Worm (Caenorhabditis elegans) whole organism, L3 larva: ENCODE measurements around the gene mfsd-11.

Experiments
- egl-5 ChIP-seq: fragments of 150-350 bp; optimal IDR thresholded peaks from 2 replicates; lab custom pipeline; 2017; ENCODE audit warnings: missing biosample characterization, missing genetic modification reagents, missing genetic modification characterization, inconsistent platforms
- fkh-10 ChIP-seq: sonication (generic microtip); optimal IDR thresholded peaks from 2 replicates; lab custom pipeline; 2017; ENCODE audit warnings: missing biosample characterization, missing genetic modification reagents, missing genetic modification characterization
- nhr-12 ChIP-seq: fragments of 150-350 bp; optimal IDR thresholded peaks from 2 replicates; lab custom pipeline; 2014; ENCODE audit warnings: missing biosample characterization, missing genetic modification characterization
- nhr-23 ChIP-seq: fragments of 150-350 bp; optimal IDR thresholded peaks from 2 replicates; lab custom pipeline; 2014; ENCODE audit warnings: missing biosample characterization, missing genetic modification reagents, missing genetic modification characterization
- nhr-25 ChIP-seq: sonication (generic microtip); optimal IDR thresholded peaks from 2 replicates; lab custom pipeline; 2017; ENCODE audit warnings: missing biosample characterization, missing genetic modification characterization
- pha-4 ChIP-seq: fragments of 150-350 bp; optimal IDR thresholded peaks from 2 replicates; lab custom pipeline; 2014; ENCODE audit warnings: missing biosample characterization, missing genetic modification reagents, missing genetic modification characterization
- snpc-4 ChIP-seq: fragments of 150-350 bp; optimal IDR thresholded peaks from 2 replicates; lab custom pipeline; 2014; ENCODE audit warnings: missing biosample characterization, missing genetic modification characterization

ce11 chrX:12179817-12180384 is 26.0 kb upstream of the mfsd-11 start:
- no peak for TF ChIP-seq snpc-4 (tag; lab: Kevin White, UChicago)
- no peak for TF ChIP-seq nhr-23 (tag; lab: Kevin White, UChicago)
- TF ChIP-seq pha-4 (tag; lab: Kevin White, UChicago): no peak
- peak; percentile 48 for TF ChIP-seq egl-5 (tag; lab: Kevin White, UChicago)
- TF ChIP-seq nhr-25 (tag; lab: Kevin White, UChicago): no peak
- no peak for TF ChIP-seq fkh-10 (GFP tag; lab: Kevin White, UChicago)
- TF ChIP-seq nhr-12 (tag; lab: Kevin White, UChicago): no peak
